Fruit fly (Drosophila melanogaster) whole organism, embryonic: ENCODE data around the gene trbl.
A peak's percentile ranks its signal among the peaks of the same experiment; 100 is the strongest.

ENCODE experiments used
- ATbp ChIP-seq: fragments of 200-800 bp; sonication (Bioruptor generic); optimal IDR thresholded peaks from 2 replicates; lab custom pipeline; 2017; ENCODE audit warnings: missing biosample characterization, mild to moderate bottlenecking, missing genetic modification characterization, missing genetic modification reagents
- Ada2b ChIP-seq: fragments of 200-800 bp; sonication (Bioruptor generic); IDR thresholded peaks from 2 replicates; pipeline ENCODE4 v1.3.6; 2022; ENCODE audit warnings: missing biosample characterization, missing genetic modification characterization
- CG10274 ChIP-seq: fragments of 200-800 bp; sonication (Bioruptor generic); optimal IDR thresholded peaks from 3 replicates; lab custom pipeline; 2017; ENCODE audit warnings: missing biosample characterization, mild to moderate bottlenecking, missing genetic modification characterization
- CG10321 ChIP-seq: fragments of 200-800 bp; sonication (Bioruptor generic); IDR thresholded peaks from 2 replicates; pipeline ENCODE4 v1.3.6; 2022; ENCODE audit warnings: missing biosample characterization, missing genetic modification characterization
- CG11560 ChIP-seq: fragments of 200-800 bp; sonication (Bioruptor generic); IDR thresholded peaks from 3 replicates; pipeline ENCODE4 v1.3.6; 2022; ENCODE audit warnings: missing biosample characterization, missing genetic modification characterization
- CG1233 ChIP-seq: fragments of 200-800 bp; sonication (Bioruptor generic); optimal IDR thresholded peaks from 4 replicates; lab custom pipeline; 2018; ENCODE audit warnings: missing biosample characterization, mild to moderate bottlenecking, missing genetic modification characterization
- CG12659 ChIP-seq: fragments of 200-800 bp; sonication (Bioruptor generic); optimal IDR thresholded peaks from 3 replicates; lab custom pipeline; 2017; ENCODE audit warnings: mild to moderate bottlenecking, missing biosample characterization, missing genetic modification reagents, missing genetic modification characterization
- CG14710 ChIP-seq: fragments of 200-800 bp; sonication (Bioruptor generic); optimal IDR thresholded peaks from 3 replicates; lab custom pipeline; 2019; ENCODE audit warnings: missing biosample characterization, mild to moderate bottlenecking, missing genetic modification characterization, moderate library complexity
- CG15011 ChIP-seq: fragments of 200-800 bp; sonication (Bioruptor generic); optimal IDR thresholded peaks from 3 replicates; lab custom pipeline; 2018; ENCODE audit warnings: missing biosample characterization, mild to moderate bottlenecking, missing genetic modification characterization
- CG1603 ChIP-seq: fragments of 200-800 bp; sonication (Bioruptor generic); optimal IDR thresholded peaks from 2 replicates; lab custom pipeline; 2019; ENCODE audit warnings: missing biosample characterization, mild to moderate bottlenecking, missing genetic modification characterization, moderate library complexity
- CG17186 ChIP-seq: fragments of 200-800 bp; sonication (Bioruptor generic); optimal IDR thresholded peaks from 3 replicates; lab custom pipeline; 2017; ENCODE audit warnings: missing biosample characterization, missing genetic modification reagents, missing genetic modification characterization
- CG18599 ChIP-seq: fragments of 200-800 bp; sonication (Bioruptor generic); optimal IDR thresholded peaks from 3 replicates; lab custom pipeline; 2017; ENCODE audit warnings: missing biosample characterization, missing genetic modification characterization, mild to moderate bottlenecking, moderate library complexity, missing genetic modification reagents
- CG2678 ChIP-seq: fragments of 200-800 bp; sonication (Bioruptor generic); optimal IDR thresholded peaks from 3 replicates; lab custom pipeline; 2019; ENCODE audit warnings: missing biosample characterization, mild to moderate bottlenecking, missing genetic modification characterization, moderate library complexity
- CG30020 ChIP-seq: fragments of 200-800 bp; optimal IDR thresholded peaks from 2 replicates; lab custom pipeline; 2019; ENCODE audit warnings: missing biosample characterization, mild to moderate bottlenecking, missing genetic modification characterization, moderate library complexity
- CG3163 ChIP-seq: fragments of 200-800 bp; sonication (Bioruptor generic); optimal IDR thresholded peaks from 3 replicates; lab custom pipeline; 2016; ENCODE audit warnings: missing biosample characterization, missing genetic modification characterization
- CG4707 ChIP-seq: fragments of 200-800 bp; sonication (Bioruptor generic); optimal IDR thresholded peaks from 2 replicates; lab custom pipeline; 2018; ENCODE audit warnings: missing biosample characterization, mild to moderate bottlenecking, missing genetic modification characterization, moderate library complexity
- CG6765 ChIP-seq: fragments of 200-800 bp; sonication (Bioruptor generic); optimal IDR thresholded peaks from 3 replicates; lab custom pipeline; 2017; ENCODE audit warnings: missing biosample characterization, mild to moderate bottlenecking, missing genetic modification characterization
- CG7745 ChIP-seq: fragments of 200-800 bp; sonication (Bioruptor generic); optimal IDR thresholded peaks from 2 replicates; lab custom pipeline; 2018; ENCODE audit warnings: missing biosample characterization, mild to moderate bottlenecking, missing genetic modification characterization, moderate library complexity
- CG7987 ChIP-seq: fragments of 200-800 bp; sonication (Bioruptor generic); optimal IDR thresholded peaks from 2 replicates; lab custom pipeline; 2018; ENCODE audit warnings: missing biosample characterization, mild to moderate bottlenecking, missing genetic modification characterization, moderate library complexity
- Camta ChIP-seq: fragments of 200-800 bp; sonication (Bioruptor generic); optimal IDR thresholded peaks from 2 replicates; lab custom pipeline; 2016; ENCODE audit warnings: missing biosample characterization, missing genetic modification characterization
- Ets65A ChIP-seq: fragments of 200-800 bp; sonication (Bioruptor generic); peaks from one replicate; lab custom pipeline; 2016; ENCODE audit warnings: missing biosample characterization, missing genetic modification characterization
- Ets97D ChIP-seq: fragments of 200-800 bp; sonication (Bioruptor generic); optimal IDR thresholded peaks from 3 replicates; lab custom pipeline; 2016; ENCODE audit warnings: missing biosample characterization, missing genetic modification characterization
- H2.0 ChIP-seq: fragments of 200-800 bp; sonication (Bioruptor generic); IDR thresholded peaks from 2 replicates; pipeline ENCODE4 v1.3.6; 2022; ENCODE audit warnings: missing biosample characterization, missing genetic modification characterization
- HmgD ChIP-seq: fragments of 200-800 bp; sonication (Bioruptor generic); optimal IDR thresholded peaks from 3 replicates; lab custom pipeline; 2016; ENCODE audit warnings: missing biosample characterization, missing genetic modification characterization
- HmgZ ChIP-seq: fragments of 200-800 bp; sonication (Bioruptor generic); optimal IDR thresholded peaks from 2 replicates; lab custom pipeline; 2018; ENCODE audit warnings: missing biosample characterization, mild to moderate bottlenecking, missing genetic modification characterization
- MBD-R2 ChIP-seq: fragments of 200-800 bp; sonication (Bioruptor generic); IDR thresholded peaks from 2 replicates; pipeline ENCODE4 v1.3.6; 2022; ENCODE audit warnings: missing biosample characterization, missing genetic modification characterization
- Meics ChIP-seq: fragments of 200-800 bp; sonication (Bioruptor generic); optimal IDR thresholded peaks from 2 replicates; lab custom pipeline; 2017; ENCODE audit warnings: missing biosample characterization, mild to moderate bottlenecking, missing genetic modification characterization
- Mrtf ChIP-seq: fragments of 200-800 bp; sonication (Bioruptor generic); IDR thresholded peaks from 3 replicates; pipeline ENCODE4 v1.3.6; 2022; ENCODE audit warnings: missing biosample characterization, missing genetic modification characterization
- Ptx1 ChIP-seq: fragments of 200-800 bp; sonication (Bioruptor generic); IDR thresholded peaks from 2 replicates; pipeline ENCODE4 v1.3.6; 2022; ENCODE audit warnings: missing biosample characterization, missing genetic modification characterization
- Side ChIP-seq: fragments of 200-800 bp; sonication (Bioruptor generic); optimal IDR thresholded peaks from 2 replicates; lab custom pipeline; 2016; ENCODE audit warnings: missing biosample characterization, missing genetic modification characterization
- Taf1 ChIP-seq: fragments of 200-800 bp; sonication (Bioruptor generic); IDR thresholded peaks from 2 replicates; pipeline ENCODE4 v1.3.6; 2022; ENCODE audit warnings: missing biosample characterization, missing genetic modification characterization
- Tbp ChIP-seq: fragments of >200 bp; optimal IDR thresholded peaks from 2 replicates; lab custom pipeline; 2018; ENCODE audit warnings: missing biosample characterization, missing genetic modification characterization
- Trl ChIP-seq, 3 experiments: fragments of >200 bp in 2 of 3; fragments of 200-800 bp in 1 of 3; sonication (Bioruptor generic) in 1 of 3; optimal IDR thresholded peaks; 2 replicates in 1 of 3; 3 replicates in 2 of 3; lab custom pipeline; 2016 to 2017; ENCODE audit warnings: missing biosample characterization in 1 of 3, missing genetic modification characterization in 1 of 3
- ash1 ChIP-seq: fragments of 200-800 bp; sonication (Bioruptor generic); optimal IDR thresholded peaks from 2 replicates; lab custom pipeline; 2018; ENCODE audit warnings: missing biosample characterization, mild to moderate bottlenecking, missing genetic modification characterization
- bcd ChIP-seq: fragments of 200-800 bp; sonication (Bioruptor generic); optimal IDR thresholded peaks from 2 replicates; lab custom pipeline; 2017; ENCODE audit warnings: missing biosample characterization, mild to moderate bottlenecking, missing genetic modification characterization
- corto ChIP-seq: fragments of 200-800 bp; sonication (Bioruptor generic); optimal IDR thresholded peaks from 2 replicates; lab custom pipeline; 2016; ENCODE audit warnings: missing biosample characterization, mild to moderate bottlenecking, missing genetic modification characterization, moderate library complexity
- dan ChIP-seq: fragments of 200-800 bp; sonication (Bioruptor generic); IDR thresholded peaks from 2 replicates; pipeline ENCODE4 v1.3.6; 2022; ENCODE audit warnings: missing biosample characterization, missing genetic modification characterization
- disco-r ChIP-seq: fragments of 200-800 bp; sonication (Bioruptor generic); optimal IDR thresholded peaks from 2 replicates; lab custom pipeline; 2016; ENCODE audit warnings: missing biosample characterization, missing genetic modification characterization
- ftz-f1 ChIP-seq: fragments of 200-800 bp; sonication (Bioruptor generic); optimal IDR thresholded peaks from 2 replicates; lab custom pipeline; 2016; ENCODE audit warnings: missing biosample characterization, missing genetic modification characterization
- jumu ChIP-seq: fragments of 200-800 bp; sonication (Bioruptor generic); optimal IDR thresholded peaks from 3 replicates; lab custom pipeline; 2016; ENCODE audit warnings: missing biosample characterization, missing genetic modification characterization
- p53 ChIP-seq: fragments of 200-800 bp; sonication (Bioruptor generic); optimal IDR thresholded peaks from 2 replicates; lab custom pipeline; 2016; ENCODE audit warnings: missing biosample characterization, missing genetic modification characterization
- pfk ChIP-seq: fragments of 200-800 bp; sonication (Bioruptor generic); optimal IDR thresholded peaks from 2 replicates; lab custom pipeline; 2018; ENCODE audit warnings: missing biosample characterization, mild to moderate bottlenecking, missing genetic modification characterization, moderate library complexity
- prd ChIP-seq, 3 experiments: fragments of >200 bp in 2 of 3; fragments of 200-800 bp in 1 of 3; sonication (Bioruptor generic) in 1 of 3; optimal IDR thresholded peaks in 2 of 3; IDR thresholded peaks in 1 of 3; 2 replicates in 2 of 3; 3 replicates in 1 of 3; pipeline versions ENCODE4 v1.3.6 to Lab custom; 2017 to 2022; ENCODE audit warnings: missing biosample characterization in 1 of 3, missing genetic modification characterization in 1 of 3
- rib ChIP-seq: fragments of 200-800 bp; sonication (Bioruptor generic); IDR thresholded peaks from 2 replicates; pipeline ENCODE4 v1.3.6; 2022; ENCODE audit warnings: missing biosample characterization, missing genetic modification characterization
- sens-2 ChIP-seq: fragments of 200-800 bp; sonication (Bioruptor generic); IDR thresholded peaks from 2 replicates; pipeline ENCODE4 v1.3.6; 2022; ENCODE audit warnings: missing biosample characterization, missing genetic modification characterization
- slbo ChIP-seq: fragments of 200-800 bp; sonication (Bioruptor generic); IDR thresholded peaks from 2 replicates; pipeline ENCODE4 v1.3.6; 2022; ENCODE audit warnings: missing biosample characterization, missing genetic modification characterization
- sna ChIP-seq: fragments of 200-800 bp; sonication (Bioruptor generic); IDR thresholded peaks from 2 replicates; pipeline ENCODE4 v1.3.6; 2022; ENCODE audit warnings: missing biosample characterization, missing genetic modification characterization; ENCODE audit not compliant: partially characterized antibody
- tx ChIP-seq: fragments of 200-800 bp; sonication (Bioruptor generic); optimal IDR thresholded peaks from 2 replicates; lab custom pipeline; 2016; ENCODE audit warnings: missing biosample characterization, missing genetic modification characterization
- z ChIP-seq: fragments of 200-800 bp; sonication (Bioruptor generic); IDR thresholded peaks from 3 replicates; pipeline ENCODE4 v1.3.6; 2022; ENCODE audit warnings: missing biosample characterization, missing genetic modification characterization

trbl gene

DNA sequence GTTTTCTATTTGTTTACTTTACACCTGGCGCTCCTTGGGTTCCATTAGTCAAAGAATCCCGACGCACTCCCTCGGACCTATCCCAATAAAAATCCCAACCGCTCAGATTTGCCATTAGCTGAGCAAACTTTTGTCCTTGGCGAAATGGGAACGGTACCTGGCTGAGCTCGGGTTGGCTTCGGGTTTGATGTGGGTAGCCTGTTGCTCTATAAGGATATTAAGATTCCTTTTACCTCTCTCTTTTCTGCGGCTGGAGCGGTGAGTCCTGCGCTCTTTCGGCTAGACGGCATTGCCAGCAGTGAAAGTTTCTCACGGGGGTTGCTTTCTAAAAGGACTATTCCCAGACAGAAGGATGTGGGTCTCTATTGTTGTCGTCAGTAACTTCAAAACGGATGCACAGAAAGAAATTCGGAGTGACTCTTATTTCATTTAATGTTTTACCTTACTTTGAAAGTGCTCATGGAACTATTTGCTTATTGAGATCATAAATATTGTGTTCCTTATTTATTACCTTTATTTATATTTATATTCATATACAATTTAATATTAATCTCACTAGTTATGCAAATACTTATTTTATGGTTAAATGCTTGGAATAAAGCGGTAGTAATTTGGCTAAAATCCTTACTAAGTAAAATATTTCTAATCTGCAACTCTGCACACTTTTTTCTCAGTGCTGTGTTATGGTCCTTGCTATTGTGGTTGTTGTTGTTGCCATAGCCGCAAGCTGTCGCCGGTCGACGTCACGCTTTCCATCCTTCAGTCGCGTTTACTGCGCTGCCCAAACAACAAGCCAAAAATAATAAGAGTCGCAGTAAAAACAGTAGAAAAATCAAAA is 40.4 kb upstream of the trbl start, which contains the start of gene CG5910 (continued):
- TF ChIP-seq Meics (GFP tag; lab: Kevin White, UChicago) (peak; percentile 94), sna (GFP tag; lab: Robert Waterston, UW) (no peak), Ets97D (GFP tag; lab: Kevin White, UChicago) (no peak), MBD-R2 (GFP tag; lab: Robert Waterston, UW) (no peak), bcd (GFP tag; lab: Kevin White, UChicago) (peak; percentile 90), p53 (no peak), CG1233 (GFP tag; lab: Kevin White, UChicago) (peak; percentile 89), CG3163 (GFP tag; lab: Kevin White, UChicago) (peak; percentile 39), CG14710 (peak; percentile 93), Ptx1 (GFP tag; lab: Robert Waterston, UW) (peak; percentile 83), sens-2 (peak; percentile 56), Camta (GFP tag; lab: Kevin White, UChicago) (no peak), disco-r (no peak), CG1603 (peak; percentile 45), CG17186 (no peak), Side (no peak), CG11560 (peak; percentile 72; the same call in 2 of the 3 replicates), CG30020 (tag; lab: Kevin White, UChicago) (peak; percentile 70), dan (no peak), ash1 (no peak), CG15011 (GFP tag; lab: Kevin White, UChicago) (peak; percentile 79), pfk (GFP tag; lab: Kevin White, UChicago) (no peak), Ets65A (peak; percentile 84), CG4707 (GFP tag; lab: Kevin White, UChicago) (peak; percentile 34), CG7987 (GFP tag; lab: Kevin White, UChicago) (peak; percentile 56), jumu (GFP tag; lab: Kevin White, UChicago) (no peak), Mrtf (peak; percentile 64; the same call in 2 of the 3 replicates), corto (GFP tag; lab: Kevin White, UChicago) (no peak), Taf1 (GFP tag; lab: Robert Waterston, UW) (peak; percentile 67), CG10321 (GFP tag; lab: Robert Waterston, UW) (no peak), ftz-f1 (GFP tag; lab: Kevin White, UChicago) (no peak), ATbp (GFP tag; lab: Kevin White, UChicago) (peak; percentile 85), CG12659 (GFP tag; lab: Kevin White, UChicago) (peak; percentile 94), Trl (optimal IDR thresholded peaks at IDR 0.05; lab: Kevin White, UChicago) (peak; percentile 31 to 44), Trl (GFP tag; optimal IDR thresholded peaks at IDR 0.05; lab: Kevin White, UChicago) (no peak), CG2678 (tag; lab: Kevin White, UChicago) (peak; percentile 96), CG10274 (GFP tag; lab: Kevin White, UChicago) (peak; percentile 58), CG6765 (GFP tag; lab: Kevin White, UChicago) (peak; percentile 88), HmgZ (tag; lab: Kevin White, UChicago) (peak; percentile 87), rib (GFP tag; lab: Robert Waterston, UW) (peak; percentile 60), prd (optimal IDR thresholded peaks at IDR 0.05; lab: Kevin White, UChicago) (no peak), prd (GFP tag; IDR thresholded peaks at IDR 0.05; lab: Robert Waterston, UW) (peak; percentile 82), z (no peak), CG7745 (tag; lab: Kevin White, UChicago) (no peak), Tbp (GFP tag; lab: Kevin White, UChicago) (no peak), tx (GFP tag; lab: Kevin White, UChicago) (peak; percentile 14), HmgD (GFP tag; lab: Kevin White, UChicago) (no peak), H2.0 (GFP tag; lab: Robert Waterston, UW) (peak; percentile 64), slbo (GFP tag; lab: Robert Waterston, UW) (peak; percentile 83), Ada2b (GFP tag; lab: Robert Waterston, UW) (peak; percentile 75), CG18599 (GFP tag; lab: Kevin White, UChicago) (peak; percentile 96)
